Fruit fly (Drosophila melanogaster) whole organism, prepupa: ENCODE results near the gene Cpr76Bc.

Experiments
- Blimp-1 ChIP-seq: fragments of 200-800 bp; sonication (Bioruptor generic); optimal IDR thresholded peaks from 3 replicates; lab custom pipeline; 2017; ENCODE audit warnings: missing biosample characterization, missing genetic modification characterization, mild to moderate bottlenecking, moderate library complexity, missing genetic modification reagents
- CG10669 ChIP-seq: fragments of 200-800 bp; sonication (Bioruptor generic); optimal IDR thresholded peaks from 3 replicates; lab custom pipeline; 2018; ENCODE audit warnings: missing biosample characterization, mild to moderate bottlenecking, missing genetic modification characterization, moderate library complexity
- CG11294 ChIP-seq: fragments of 200-800 bp; sonication (Bioruptor generic); IDR thresholded peaks from 2 replicates; pipeline ENCODE4 v1.3.6; 2022; ENCODE audit warnings: missing biosample characterization, missing genetic modification characterization
- CG16779 ChIP-seq: fragments of 200-800 bp; sonication (Bioruptor generic); optimal IDR thresholded peaks from 3 replicates; lab custom pipeline; 2017; ENCODE audit warnings: missing biosample characterization, mild to moderate bottlenecking, missing genetic modification characterization
- CG3032 ChIP-seq: fragments of 200-800 bp; optimal IDR thresholded peaks from 2 replicates; lab custom pipeline; 2019; ENCODE audit warnings: missing biosample characterization, mild to moderate bottlenecking, missing genetic modification characterization, moderate library complexity
- CG31627 ChIP-seq: fragments of 200-800 bp; sonication (Bioruptor generic); optimal IDR thresholded peaks from 3 replicates; lab custom pipeline; 2016; ENCODE audit warnings: missing biosample characterization, missing genetic modification characterization
- CG32006 ChIP-seq: fragments of 200-800 bp; sonication (Bioruptor generic); optimal IDR thresholded peaks from 3 replicates; lab custom pipeline; 2017; ENCODE audit warnings: missing biosample characterization, mild to moderate bottlenecking, missing genetic modification characterization
- CG6163 ChIP-seq: fragments of 200-800 bp; sonication (Bioruptor generic); IDR thresholded peaks from 3 replicates; pipeline ENCODE4 v1.3.6; 2022; ENCODE audit warnings: missing biosample characterization, missing genetic modification characterization
- CG6276 ChIP-seq: fragments of 200-800 bp; sonication (Bioruptor generic); optimal IDR thresholded peaks from 2 replicates; lab custom pipeline; 2017; ENCODE audit warnings: missing biosample characterization, mild to moderate bottlenecking, missing genetic modification characterization
- CG7368 ChIP-seq: fragments of 200-800 bp; sonication (Bioruptor generic); optimal IDR thresholded peaks from 3 replicates; lab custom pipeline; 2016; ENCODE audit warnings: missing biosample characterization, missing genetic modification characterization
- CG8119 ChIP-seq: fragments of 200-800 bp; sonication (Bioruptor generic); IDR thresholded peaks from 3 replicates; pipeline ENCODE4 v1.3.6; 2022; ENCODE audit warnings: missing biosample characterization, missing genetic modification characterization
- CG8319 ChIP-seq: fragments of 200-800 bp; sonication (Bioruptor generic); optimal IDR thresholded peaks from 3 replicates; lab custom pipeline; 2016; ENCODE audit warnings: missing biosample characterization, missing genetic modification characterization
- CG8632 ChIP-seq: fragments of 200-800 bp; sonication (Bioruptor generic); optimal IDR thresholded peaks from 3 replicates; lab custom pipeline; 2016; ENCODE audit warnings: missing biosample characterization, missing genetic modification characterization
- CG9139 ChIP-seq: fragments of 200-800 bp; sonication (Bioruptor generic); optimal IDR thresholded peaks from 3 replicates; lab custom pipeline; 2017; ENCODE audit warnings: missing biosample characterization, mild to moderate bottlenecking, missing genetic modification characterization
- Eip75B ChIP-seq: fragments of 200-800 bp; sonication (Bioruptor generic); optimal IDR thresholded peaks from 3 replicates; lab custom pipeline; 2016; ENCODE audit warnings: missing biosample characterization, missing genetic modification characterization
- Eip78C ChIP-seq: fragments of 200-800 bp; sonication (Bioruptor generic); peaks from one replicate; lab custom pipeline; 2016; ENCODE audit warnings: missing biosample characterization, missing genetic modification characterization
- Ets21C ChIP-seq: fragments of 200-800 bp; sonication (Bioruptor generic); optimal IDR thresholded peaks from 3 replicates; lab custom pipeline; 2016; ENCODE audit warnings: missing biosample characterization, missing genetic modification characterization
- Ets96B ChIP-seq: fragments of 200-800 bp; optimal IDR thresholded peaks from 2 replicates; lab custom pipeline; 2019; ENCODE audit warnings: missing biosample characterization, mild to moderate bottlenecking, missing genetic modification characterization, moderate library complexity
- Hr38 ChIP-seq: sonication (Bioruptor generic); optimal IDR thresholded peaks from 2 replicates; lab custom pipeline; 2016; ENCODE audit warnings: missing biosample characterization, missing genetic modification characterization
- Hr39 ChIP-seq: fragments of 200-800 bp; sonication (Bioruptor generic); optimal IDR thresholded peaks from 2 replicates; lab custom pipeline; 2016; ENCODE audit warnings: missing biosample characterization, missing genetic modification characterization
- Hr4 ChIP-seq: fragments of 200-800 bp; sonication (Bioruptor generic); optimal IDR thresholded peaks from 3 replicates; lab custom pipeline; 2016; ENCODE audit warnings: missing biosample characterization, missing genetic modification characterization
- OdsH ChIP-seq: fragments of 200-800 bp; sonication (Bioruptor generic); optimal IDR thresholded peaks from 3 replicates; lab custom pipeline; 2016; ENCODE audit warnings: missing biosample characterization, missing genetic modification characterization
- Sox102F ChIP-seq: fragments of 200-800 bp; sonication (Bioruptor generic); optimal IDR thresholded peaks from 2 replicates; lab custom pipeline; 2016; ENCODE audit warnings: missing biosample characterization, mild to moderate bottlenecking, missing genetic modification characterization
- Sox14 ChIP-seq: fragments of 200-800 bp; sonication (Bioruptor generic); optimal IDR thresholded peaks from 3 replicates; lab custom pipeline; 2016; ENCODE audit warnings: missing biosample characterization, missing genetic modification characterization
- Sox15 ChIP-seq: fragments of 200-800 bp; sonication (Bioruptor generic); optimal IDR thresholded peaks from 3 replicates; lab custom pipeline; 2016; ENCODE audit warnings: missing biosample characterization, missing genetic modification characterization
- achi ChIP-seq: fragments of 200-800 bp; sonication (Bioruptor generic); optimal IDR thresholded peaks from 3 replicates; lab custom pipeline; 2016; ENCODE audit warnings: missing biosample characterization, missing genetic modification characterization
- dac ChIP-seq: fragments of 200-800 bp; sonication (Bioruptor generic); optimal IDR thresholded peaks from 2 replicates; lab custom pipeline; 2017; ENCODE audit warnings: missing biosample characterization, mild to moderate bottlenecking, missing genetic modification characterization
- dsx ChIP-seq: fragments of 200-800 bp; optimal IDR thresholded peaks from 3 replicates; lab custom pipeline; 2019; ENCODE audit warnings: missing biosample characterization, mild to moderate bottlenecking, missing genetic modification characterization, moderate library complexity; ENCODE audit not compliant: poor library complexity, severe bottlenecking
- eg ChIP-seq: fragments of 200-800 bp; sonication (Bioruptor generic); IDR thresholded peaks from 3 replicates; pipeline ENCODE4 v1.3.6; 2022; ENCODE audit warnings: missing biosample characterization, missing genetic modification characterization
- fd59A ChIP-seq: fragments of 200-800 bp; sonication (Bioruptor generic); optimal IDR thresholded peaks from 2 replicates; lab custom pipeline; 2017; ENCODE audit warnings: missing biosample characterization, mild to moderate bottlenecking, missing genetic modification characterization, missing genetic modification reagents
- fkh ChIP-seq: fragments of 200-800 bp; sonication (Bioruptor generic); optimal IDR thresholded peaks from 3 replicates; lab custom pipeline; 2017; ENCODE audit warnings: missing biosample characterization, mild to moderate bottlenecking, missing genetic modification characterization, moderate library complexity
- lz ChIP-seq: fragments of 200-800 bp; sonication (Bioruptor generic); optimal IDR thresholded peaks from 3 replicates; lab custom pipeline; 2016; ENCODE audit warnings: missing biosample characterization, missing genetic modification characterization
- net ChIP-seq: fragments of 200-800 bp; sonication (Bioruptor generic); optimal IDR thresholded peaks from 3 replicates; lab custom pipeline; 2016; ENCODE audit warnings: missing biosample characterization, missing genetic modification characterization
- pdm3 ChIP-seq: fragments of 200-800 bp; sonication (Bioruptor generic); optimal IDR thresholded peaks from 3 replicates; lab custom pipeline; 2016; ENCODE audit warnings: missing biosample characterization, missing genetic modification characterization
- salr ChIP-seq, 2 experiments: fragments of 200-800 bp; sonication (Bioruptor generic); optimal IDR thresholded peaks; 3 replicates each; lab custom pipeline; 2016 to 2018; ENCODE audit warnings: missing biosample characterization in 2 of 2, missing genetic modification characterization in 2 of 2, mild to moderate bottlenecking in 1 of 2
- ss ChIP-seq, 2 experiments: fragments of 200-800 bp; sonication (Bioruptor generic); optimal IDR thresholded peaks; 2 replicates in 1 of 2; 3 replicates in 1 of 2; lab custom pipeline; 2017 to 2018; ENCODE audit warnings: mild to moderate bottlenecking in 2 of 2, missing biosample characterization in 2 of 2, missing genetic modification characterization in 2 of 2, moderate library complexity in 1 of 2
- svp ChIP-seq: fragments of 200-800 bp; sonication (Bioruptor generic); peaks from one replicate; lab custom pipeline; 2016; ENCODE audit warnings: missing biosample characterization, missing genetic modification characterization
- vri ChIP-seq: fragments of 200-800 bp; sonication (Bioruptor generic); optimal IDR thresholded peaks from 3 replicates; lab custom pipeline; 2016; ENCODE audit warnings: missing biosample characterization, mild to moderate bottlenecking, missing genetic modification characterization

The Cpr76Bc gene

DNA sequence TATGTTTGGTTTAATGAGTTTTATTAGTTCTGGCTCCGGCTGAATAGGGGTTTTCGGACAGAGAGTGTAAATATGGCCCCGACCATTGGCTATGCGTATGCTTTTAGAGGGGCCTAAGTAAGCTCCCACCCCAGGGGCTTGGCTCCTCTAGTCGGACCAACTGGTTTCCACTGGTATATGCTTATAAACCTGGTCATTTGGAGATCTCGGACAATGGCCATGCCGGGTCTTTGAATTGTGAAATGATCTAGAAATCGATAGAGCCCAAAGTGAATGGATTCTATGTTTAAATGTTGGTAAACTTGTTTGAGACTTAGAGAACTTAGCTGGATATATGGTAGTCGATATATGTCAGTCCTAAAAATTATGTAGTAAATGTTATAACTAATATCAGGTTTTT, 37.9 kb downstream of the Cpr76Bc start:
- TF ChIP-seq Eip78C (GFP tag; lab: Kevin White, UChicago) (peak; percentile 25), CG32006 (GFP tag; lab: Kevin White, UChicago) (no peak), Hr39 (no peak)

DNA sequence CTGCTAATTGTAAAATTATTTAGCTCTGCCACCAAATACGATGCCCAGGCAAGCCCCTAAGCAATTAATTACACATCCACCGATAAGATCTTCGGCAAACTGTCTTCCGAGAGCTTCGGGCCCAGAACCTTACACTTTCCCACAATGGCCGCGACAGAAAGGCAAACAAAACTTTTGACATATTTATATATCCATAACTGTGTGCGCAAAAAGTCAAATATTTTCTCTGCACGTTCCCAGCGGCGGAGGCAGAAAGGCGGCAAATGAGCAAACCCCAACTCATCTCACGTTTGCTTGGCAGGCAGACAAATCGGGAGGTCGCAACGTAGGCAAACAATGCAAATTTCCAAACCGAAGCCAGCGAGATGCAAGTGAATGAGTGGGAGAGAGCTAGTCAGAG, 38.4 kb downstream of the Cpr76Bc start:
- no peak for TF ChIP-seq CG11294
- peak; percentile 7 for TF ChIP-seq Sox102F (GFP tag; lab: Kevin White, UChicago)
- TF ChIP-seq fkh, result peak; percentile 77
- peak; percentile 5 for TF ChIP-seq svp (GFP tag; lab: Kevin White, UChicago)
- TF ChIP-seq, all 60 proteins: peak for 3

DNA sequence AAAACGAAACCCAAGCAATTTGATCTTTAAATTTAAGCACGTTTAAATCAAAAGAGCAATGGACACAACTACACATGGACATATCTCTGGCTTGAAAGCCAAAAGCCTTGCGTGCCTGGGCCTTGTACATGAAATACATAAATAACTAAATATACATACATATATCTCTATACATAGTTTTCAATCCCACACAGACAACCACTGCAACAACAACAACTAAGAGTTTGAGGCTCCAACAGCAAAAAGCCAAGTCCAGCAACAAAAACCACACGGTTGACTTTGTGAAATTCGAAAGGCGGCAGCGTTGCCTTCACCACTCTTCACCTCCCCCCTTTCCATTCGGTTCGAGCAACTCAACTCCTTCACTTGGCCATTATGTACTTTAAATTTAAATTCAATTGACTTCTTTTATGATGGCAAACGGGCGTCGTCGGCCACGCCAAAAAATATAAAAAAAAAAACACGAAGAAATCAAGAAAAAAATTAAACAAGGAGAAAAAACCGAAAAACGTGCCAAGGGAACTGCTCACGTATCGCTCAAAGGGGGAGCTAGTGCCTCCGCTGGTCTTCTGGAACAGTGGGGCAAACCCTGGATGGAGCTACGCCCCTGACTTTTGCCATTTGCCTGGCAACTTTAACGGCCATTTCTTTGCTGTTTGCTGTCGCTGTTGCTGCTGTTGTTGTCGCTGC, 39.4 kb downstream of the Cpr76Bc start:
- no peak; the same call in 2 of the 3 replicates for TF ChIP-seq CG6163 (GFP tag; lab: Robert Waterston, UW)
- no peak for TF ChIP-seq CG31627
- TF ChIP-seq eg (GFP tag; lab: Robert Waterston, UW), result no peak
- TF ChIP-seq CG8632 (GFP tag; lab: Kevin White, UChicago), result no peak
- TF ChIP-seq CG16779 (tag; lab: Kevin White, UChicago), result no peak
- peak in 1 of 2 experiments; percentile 69 for TF ChIP-seq ss (GFP tag; optimal IDR thresholded peaks at IDR 0.05; lab: Kevin White, UChicago)
- TF ChIP-seq CG3032, result no peak
- peak; percentile 75 for TF ChIP-seq CG6276
- no peak for TF ChIP-seq dac
- TF ChIP-seq Sox14 (GFP tag; lab: Kevin White, UChicago), result no peak
- no peak for TF ChIP-seq CG10669 (GFP tag; lab: Kevin White, UChicago)
- TF ChIP-seq pdm3 (GFP tag; lab: Kevin White, UChicago), result no peak
- no peak for TF ChIP-seq CG9139 (GFP tag; lab: Kevin White, UChicago)
- no peak for TF ChIP-seq Hr39
- TF ChIP-seq Blimp-1 (GFP tag; lab: Kevin White, UChicago), result no peak
- no peak for TF ChIP-seq salr (GFP tag; optimal IDR thresholded peaks at IDR 0.05; lab: Kevin White, UChicago)
- no peak for TF ChIP-seq Ets21C (GFP tag; lab: Kevin White, UChicago)
- TF ChIP-seq CG7368 (GFP tag; lab: Kevin White, UChicago), result no peak
- TF ChIP-seq CG11294, result no peak
- TF ChIP-seq Ets96B (tag; lab: Kevin White, UChicago), result no peak
- no peak for TF ChIP-seq vri (GFP tag; lab: Kevin White, UChicago)
- TF ChIP-seq achi (GFP tag; lab: Kevin White, UChicago), result no peak
- no peak for TF ChIP-seq Sox15 (GFP tag; lab: Kevin White, UChicago)
- TF ChIP-seq net (GFP tag; lab: Kevin White, UChicago), result no peak
- TF ChIP-seq CG8119, result no peak
- TF ChIP-seq OdsH (GFP tag; lab: Kevin White, UChicago), result no peak
- TF ChIP-seq CG8319, result no peak
- TF ChIP-seq fd59A (GFP tag; lab: Kevin White, UChicago), result no peak
- TF ChIP-seq fkh, result no peak
- TF ChIP-seq lz (GFP tag; lab: Kevin White, UChicago), result no peak
- peak; percentile 72 for TF ChIP-seq Hr38 (GFP tag; lab: Kevin White, UChicago)
- TF ChIP-seq Eip75B (GFP tag; lab: Kevin White, UChicago), result no peak
- TF ChIP-seq dsx (GFP tag; lab: Kevin White, UChicago), result peak; percentile 65
- TF ChIP-seq Hr4 (GFP tag; lab: Kevin White, UChicago), result no peak
